Worm (Caenorhabditis elegans) whole organism, early embryonic: Measurements from ENCODE around the gene F59A1.13.

Source experiments
- B0310.2 ChIP-seq: sonication (generic microtip); optimal IDR thresholded peaks from 2 replicates; lab custom pipeline; 2016; ENCODE audit warnings: mild to moderate bottlenecking, missing genetic modification characterization, missing compliant biosample characterization
- F13C5.2 ChIP-seq: sonication (generic microtip); optimal IDR thresholded peaks from 2 replicates; lab custom pipeline; 2017; ENCODE audit warnings: mild to moderate bottlenecking, missing genetic modification characterization, inconsistent platforms, missing compliant biosample characterization
- aly-1 ChIP-seq: sonication (generic microtip); optimal IDR thresholded peaks from 2 replicates; lab custom pipeline; 2016; ENCODE audit warnings: missing genetic modification characterization, missing compliant biosample characterization
- ama-1 ChIP-seq: fragments of 150-350 bp; optimal IDR thresholded peaks from 2 replicates; lab custom pipeline; 2014
- ceh-13 ChIP-seq: fragments of 200-800 bp; sonication (Bioruptor generic); optimal IDR thresholded peaks from 2 replicates; lab custom pipeline; 2018; ENCODE audit warnings: mild to moderate bottlenecking, missing genetic modification characterization, missing compliant biosample characterization
- flt-1 ChIP-seq: fragments of 200-800 bp; sonication (Bioruptor generic); IDR thresholded peaks from 2 replicates; pipeline ENCODE4 v1.3.6; 2022; ENCODE audit warnings: missing genetic modification characterization, missing compliant biosample characterization
- sea-1 ChIP-seq: fragments of 200-800 bp; sonication (Bioruptor generic); conservative IDR thresholded peaks from 2 replicates; pipeline ENCODE4 v1.3.6; 2022; ENCODE audit warnings: missing genetic modification characterization, missing compliant biosample characterization
- tbx-11 ChIP-seq: fragments of 200-800 bp; sonication (Bioruptor generic); IDR thresholded peaks from 2 replicates; pipeline ENCODE4 v1.3.6; 2022; ENCODE audit warnings: missing genetic modification characterization, missing compliant biosample characterization
- tra-4 ChIP-seq: sonication (generic microtip); optimal IDR thresholded peaks from 2 replicates; lab custom pipeline; 2017; ENCODE audit warnings: missing genetic modification characterization, missing compliant biosample characterization

DNA sequence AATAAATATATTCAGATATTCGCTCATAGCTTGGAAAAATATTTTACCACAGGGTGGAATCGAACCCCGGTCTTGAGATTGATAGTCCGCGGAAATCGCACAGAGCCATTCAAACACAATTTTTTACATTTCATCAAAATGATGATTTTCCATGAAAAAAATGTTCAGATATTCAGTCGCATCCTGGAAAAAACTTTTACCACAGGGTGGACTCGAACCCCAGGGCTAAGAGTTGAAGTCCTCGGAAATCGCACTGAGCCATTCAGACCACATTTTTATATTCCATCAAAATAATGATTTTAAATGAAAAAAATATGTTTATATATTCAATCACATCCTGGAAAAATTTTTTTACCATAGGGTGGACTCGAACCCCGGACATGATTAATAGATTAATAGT, 31.7 kb upstream of the F59A1.13 start:
- TF ChIP-seq B0310.2 (tag; lab: Kevin White, UChicago) (no peak), sea-1 (GFP tag; lab: Robert Waterston, UW) (no peak), flt-1 (GFP tag; lab: Robert Waterston, UW) (no peak), tra-4 (tag; lab: Kevin White, UChicago) (no peak), tbx-11 (GFP tag; lab: Robert Waterston, UW) (no peak), ama-1 (lab: Kevin White, UChicago) (no peak), ceh-13 (GFP tag; lab: Kevin White, UChicago) (no peak), aly-1 (tag; lab: Kevin White, UChicago) (no peak), F13C5.2 (tag; lab: Kevin White, UChicago) (no peak)
